Worm (Caenorhabditis elegans): Measurements from ENCODE around the gene ZC53.22.

- TF ChIP-seq T22C8.4 (GFP tag; IDR thresholded peaks at IDR 0.05) (no peak), med-1 (GFP tag; optimal IDR thresholded peaks at IDR 0.05; ENCODE audit: insufficient read depth) (no peak), ztf-23 (GFP tag; IDR thresholded peaks at IDR 0.05) (no peak), ref-1 (GFP tag; conservative IDR thresholded peaks at IDR 0.05) (no peak), flt-1 (GFP tag; IDR thresholded peaks at IDR 0.05) (no peak), ztf-29 (GFP tag; IDR thresholded peaks at IDR 0.05) (no peak)
These were observed 20.7 kb downstream of the ZC53.22 start for ce11 chrX:1901480-1901879.
